Worm (Caenorhabditis elegans) whole organism, mixed stage, embryonic: ENCODE results near the gene F33G12.7.

Experiments used
- M03D4.4 ChIP-seq: sonication (generic microtip); optimal IDR thresholded peaks from 2 replicates; lab custom pipeline; 2017; ENCODE audit warnings: mild to moderate bottlenecking, missing genetic modification characterization, missing compliant biosample characterization
- bed-3 ChIP-seq: fragments of 200-800 bp; sonication (Bioruptor generic); optimal IDR thresholded peaks from 3 replicates; lab custom pipeline; 2018; ENCODE audit warnings: mild to moderate bottlenecking, missing genetic modification characterization, moderate library complexity, missing compliant biosample characterization
- blmp-1 ChIP-seq: fragments of 150-350 bp; optimal IDR thresholded peaks from 2 replicates; lab custom pipeline; 2014; ENCODE audit warnings: missing biosample characterization, missing genetic modification characterization
- ceh-39 ChIP-seq: fragments of 150-350 bp; optimal IDR thresholded peaks from 2 replicates; lab custom pipeline; 2014; ENCODE audit warnings: missing biosample characterization, missing genetic modification characterization
- ceh-43 ChIP-seq: fragments of 200-800 bp; sonication (Bioruptor generic); optimal IDR thresholded peaks from 2 replicates; lab custom pipeline; 2018; ENCODE audit warnings: mild to moderate bottlenecking, missing genetic modification characterization, moderate library complexity, missing compliant biosample characterization
- ceh-83 ChIP-seq: fragments of 200-800 bp; sonication (Bioruptor generic); optimal IDR thresholded peaks from 2 replicates; lab custom pipeline; 2018; ENCODE audit warnings: mild to moderate bottlenecking, missing genetic modification characterization, missing compliant biosample characterization
- ces-1 ChIP-seq: fragments of 150-350 bp; optimal IDR thresholded peaks from 2 replicates; lab custom pipeline; 2014; ENCODE audit warnings: missing biosample characterization, missing genetic modification reagents, missing genetic modification characterization
- cnd-1 ChIP-seq: fragments of 200-800 bp; sonication (Bioruptor generic); optimal IDR thresholded peaks from 2 replicates; lab custom pipeline; 2018; ENCODE audit warnings: mild to moderate bottlenecking, missing genetic modification characterization, missing compliant biosample characterization
- drap-1 ChIP-seq: fragments of 200-800 bp; sonication (Bioruptor generic); optimal IDR thresholded peaks from 3 replicates; lab custom pipeline; 2018; ENCODE audit warnings: mild to moderate bottlenecking, missing genetic modification characterization, missing compliant biosample characterization
- elt-1 ChIP-seq: sonication (generic microtip); optimal IDR thresholded peaks from 2 replicates; lab custom pipeline; 2017; ENCODE audit warnings: missing genetic modification characterization, mild to moderate bottlenecking, missing compliant biosample characterization, antibody characterized with exemption, moderate library complexity, borderline replicate concordance; ENCODE audit not compliant: insufficient read depth
- elt-3 ChIP-seq: fragments of 150-350 bp; optimal IDR thresholded peaks from 2 replicates; lab custom pipeline; 2014; ENCODE audit warnings: missing biosample characterization, missing genetic modification characterization
- flh-1 ChIP-seq: fragments of 200-800 bp; sonication (Bioruptor generic); optimal IDR thresholded peaks from 2 replicates; lab custom pipeline; 2018; ENCODE audit warnings: mild to moderate bottlenecking, missing genetic modification characterization, moderate library complexity, missing compliant biosample characterization
- ham-2 ChIP-seq: fragments of 200-800 bp; sonication (Bioruptor generic); optimal IDR thresholded peaks from 2 replicates; lab custom pipeline; 2018; ENCODE audit warnings: mild to moderate bottlenecking, missing genetic modification characterization, missing compliant biosample characterization
- hlh-1 ChIP-seq: fragments of 150-350 bp; optimal IDR thresholded peaks from 2 replicates; lab custom pipeline; 2014; ENCODE audit warnings: missing biosample characterization, missing genetic modification reagents, missing genetic modification characterization
- lin-13 ChIP-seq: fragments of 150-350 bp; optimal IDR thresholded peaks from 2 replicates; lab custom pipeline; 2014; ENCODE audit warnings: missing biosample characterization, missing genetic modification characterization
- lin-32 ChIP-seq: fragments of 200-800 bp; sonication (Bioruptor generic); optimal IDR thresholded peaks from 2 replicates; lab custom pipeline; 2018; ENCODE audit warnings: mild to moderate bottlenecking, missing genetic modification characterization, missing compliant biosample characterization
- lsy-2 ChIP-seq: fragments of 150-350 bp; optimal IDR thresholded peaks from 2 replicates; lab custom pipeline; 2014; ENCODE audit warnings: missing biosample characterization, missing genetic modification characterization
- mab-5 ChIP-seq: fragments of 150-350 bp; optimal IDR thresholded peaks from 2 replicates; lab custom pipeline; 2014; ENCODE audit warnings: missing biosample characterization, missing genetic modification characterization
- mep-1 ChIP-seq: fragments of 150-350 bp; optimal IDR thresholded peaks from 2 replicates; lab custom pipeline; 2017; ENCODE audit warnings: missing biosample characterization, missing genetic modification reagents, missing genetic modification characterization, inconsistent platforms
- mls-2 ChIP-seq: sonication (generic microtip); optimal IDR thresholded peaks from 2 replicates; lab custom pipeline; 2016; ENCODE audit warnings: mild to moderate bottlenecking, missing genetic modification characterization, moderate library complexity, missing compliant biosample characterization
- nhr-12 ChIP-seq: fragments of 150-350 bp; optimal IDR thresholded peaks from 2 replicates; lab custom pipeline; 2014; ENCODE audit warnings: missing biosample characterization, missing genetic modification characterization
- nhr-2 ChIP-seq: fragments of 150-350 bp; optimal IDR thresholded peaks from 2 replicates; lab custom pipeline; 2014; ENCODE audit warnings: missing biosample characterization, missing genetic modification characterization
- nhr-237 ChIP-seq: fragments of 150-350 bp; optimal IDR thresholded peaks from 2 replicates; lab custom pipeline; 2014; ENCODE audit warnings: missing biosample characterization, missing genetic modification characterization
- nhr-28 ChIP-seq: fragments of 150-350 bp; optimal IDR thresholded peaks from 2 replicates; lab custom pipeline; 2014; ENCODE audit warnings: missing biosample characterization, missing genetic modification characterization
- nhr-76 ChIP-seq: sonication (generic microtip); optimal IDR thresholded peaks from 2 replicates; lab custom pipeline; 2017; ENCODE audit warnings: missing biosample characterization, missing genetic modification characterization
- pha-4 ChIP-seq: fragments of 150-350 bp; optimal IDR thresholded peaks from 2 replicates; lab custom pipeline; 2018; ENCODE audit warnings: missing biosample characterization, missing genetic modification reagents, missing genetic modification characterization
- sem-2 ChIP-seq: fragments of 200-800 bp; sonication (Bioruptor generic); optimal IDR thresholded peaks from 2 replicates; lab custom pipeline; 2018; ENCODE audit warnings: mild to moderate bottlenecking, missing genetic modification characterization, missing compliant biosample characterization
- snpc-4 ChIP-seq: fragments of 150-350 bp; optimal IDR thresholded peaks from 2 replicates; lab custom pipeline; 2014; ENCODE audit warnings: missing biosample characterization, missing genetic modification characterization
- sptf-1 ChIP-seq: sonication (generic microtip); optimal IDR thresholded peaks from 2 replicates; lab custom pipeline; 2017; ENCODE audit warnings: mild to moderate bottlenecking, missing genetic modification characterization, moderate library complexity, missing compliant biosample characterization
- tbx-8 ChIP-seq: fragments of 200-800 bp; sonication (Bioruptor generic); optimal IDR thresholded peaks from 2 replicates; lab custom pipeline; 2018; ENCODE audit warnings: mild to moderate bottlenecking, missing genetic modification characterization, moderate library complexity, missing compliant biosample characterization
- unc-120 ChIP-seq: sonication (generic microtip); optimal IDR thresholded peaks from 2 replicates; lab custom pipeline; 2017; ENCODE audit warnings: missing genetic modification characterization, missing compliant biosample characterization; ENCODE audit not compliant: poor library complexity, severe bottlenecking
- unc-39 ChIP-seq: fragments of 150-350 bp; optimal IDR thresholded peaks from 2 replicates; lab custom pipeline; 2014; ENCODE audit warnings: missing biosample characterization, missing genetic modification characterization
- unc-62 ChIP-seq: fragments of 150-350 bp; optimal IDR thresholded peaks from 2 replicates; lab custom pipeline; 2014; ENCODE audit warnings: missing biosample characterization, missing genetic modification reagents, missing genetic modification characterization
- zip-8 ChIP-seq: fragments of 150-350 bp; optimal IDR thresholded peaks from 2 replicates; lab custom pipeline; 2014; ENCODE audit warnings: missing biosample characterization, missing genetic modification characterization
- ztf-11 ChIP-seq: fragments of 150-350 bp; optimal IDR thresholded peaks from 2 replicates; lab custom pipeline; 2014; ENCODE audit warnings: missing biosample characterization, missing genetic modification characterization

F33G12.7 gene

ce11 chrII:5060719-5061118 is 20.2 kb upstream of the F33G12.7 start, which contains the start of gene pho-12:
pho-12 (minus strand) TSS chrII:5060819.
- no peak for TF ChIP-seq lin-32 (GFP tag; lab: Kevin White, UChicago)

DNA sequence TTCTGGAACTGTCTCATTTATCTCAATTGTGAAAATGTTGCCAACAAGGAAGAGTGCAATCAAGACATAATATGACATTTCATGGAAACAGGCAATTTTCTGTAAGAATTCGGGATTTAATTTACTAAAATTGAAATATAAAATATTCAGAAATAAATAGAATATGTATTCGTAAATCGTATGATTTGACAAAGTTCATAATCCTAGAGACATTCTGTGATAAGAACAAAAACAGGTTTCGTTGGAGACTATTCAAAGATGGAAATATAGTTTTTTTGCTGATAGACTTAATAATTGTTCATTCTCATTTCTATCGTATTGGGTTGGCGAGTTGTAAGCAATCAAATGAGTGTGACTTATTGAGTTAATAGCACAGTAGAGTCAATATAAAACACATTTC is 17.6 kb upstream of the F33G12.7 start, which contains the start of gene C27A2.12:
Gene C27A2.12 (minus strand): TSS at position 101 of the 400 bp plus-strand sequence.
- TF ChIP-seq ceh-83 (GFP tag; lab: Kevin White, UChicago) (no peak), bed-3 (no peak), mls-2 (tag; lab: Kevin White, UChicago) (no peak), hlh-1 (tag; lab: Kevin White, UChicago) (no peak), ham-2 (GFP tag; lab: Kevin White, UChicago) (no peak)

- TF ChIP-seq sptf-1, result peak; percentile 60
- TF ChIP-seq nhr-12 (tag; lab: Kevin White, UChicago), result no peak
- no peak for TF ChIP-seq nhr-28 (tag; lab: Kevin White, UChicago)
- TF ChIP-seq hlh-1 (tag; lab: Kevin White, UChicago), result no peak
- no peak for TF ChIP-seq unc-39
- no peak for TF ChIP-seq elt-3 (tag; lab: Kevin White, UChicago)
- TF ChIP-seq bed-3, result peak; percentile 1
- no peak for TF ChIP-seq cnd-1
- TF ChIP-seq lsy-2 (tag; lab: Kevin White, UChicago), result no peak
- TF ChIP-seq mep-1 (tag; lab: Kevin White, UChicago), result no peak
- TF ChIP-seq lin-32 (GFP tag; lab: Kevin White, UChicago), result no peak
- no peak for TF ChIP-seq elt-1
- no peak for TF ChIP-seq nhr-2 (tag; lab: Kevin White, UChicago)
- no peak for TF ChIP-seq blmp-1 (tag; lab: Kevin White, UChicago)
- TF ChIP-seq pha-4 (tag; lab: Kevin White, UChicago), result no peak
- TF ChIP-seq ceh-39, result no peak
- no peak for TF ChIP-seq mab-5 (tag; lab: Kevin White, UChicago)
- TF ChIP-seq ces-1 (GFP tag; lab: Kevin White, UChicago), result no peak
- no peak for TF ChIP-seq nhr-237 (tag; lab: Kevin White, UChicago)
- peak; percentile 55 for TF ChIP-seq M03D4.4 (tag; lab: Kevin White, UChicago)
- peak; percentile 41 for TF ChIP-seq sem-2 (GFP tag; lab: Kevin White, UChicago)
- TF ChIP-seq zip-8 (tag; lab: Kevin White, UChicago), result no peak
- peak; percentile 44 for TF ChIP-seq drap-1
- no peak for TF ChIP-seq ceh-43 (GFP tag; lab: Kevin White, UChicago)
- no peak for TF ChIP-seq flh-1 (GFP tag; lab: Kevin White, UChicago)
- peak; percentile 17 for TF ChIP-seq ham-2 (GFP tag; lab: Kevin White, UChicago)
- peak; percentile 73 for TF ChIP-seq ceh-83 (GFP tag; lab: Kevin White, UChicago)
- TF ChIP-seq mls-2 (tag; lab: Kevin White, UChicago), result peak; percentile 47
- no peak for TF ChIP-seq lin-13 (tag; lab: Kevin White, UChicago)
- TF ChIP-seq tbx-8 (GFP tag; lab: Kevin White, UChicago), result peak; percentile 35
- no peak for TF ChIP-seq nhr-76 (tag; lab: Kevin White, UChicago)
These were observed 16.8 kb upstream of the F33G12.7 start for ce11 chrII:5057315-5057714.

- TF ChIP-seq ceh-39 (no peak), ham-2 (GFP tag; lab: Kevin White, UChicago) (no peak), sptf-1 (no peak), nhr-28 (tag; lab: Kevin White, UChicago) (no peak), mab-5 (tag; lab: Kevin White, UChicago) (no peak)
These were observed 15.8 kb upstream of the F33G12.7 start for ce11 chrII:5056254-5056653.

DNA sequence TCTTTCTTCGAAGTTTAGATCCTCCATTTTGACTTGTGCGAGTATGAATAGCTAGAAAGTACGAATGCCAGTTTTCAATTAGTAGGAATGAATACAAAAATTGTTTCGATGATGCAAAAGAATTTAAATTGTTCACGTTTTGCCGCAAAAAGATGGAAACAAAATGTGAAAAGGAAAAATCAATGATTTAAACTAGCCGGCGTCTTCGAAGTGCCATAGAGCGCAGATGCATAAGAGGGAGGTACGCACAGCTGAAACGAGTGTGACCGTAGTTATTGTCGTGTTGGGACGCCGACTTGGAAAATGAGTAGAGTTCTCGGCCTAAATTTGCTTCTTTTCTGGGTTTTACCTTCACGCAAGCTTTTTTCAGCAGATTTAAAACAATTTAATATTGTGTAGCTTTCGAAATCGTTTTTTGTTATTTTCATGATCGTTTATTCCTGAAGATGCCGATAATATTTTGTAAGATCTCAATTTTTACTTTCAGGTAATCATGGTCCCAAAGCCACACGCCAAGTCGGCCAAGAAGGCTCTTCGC is 14.7 kb upstream of the F33G12.7 start, which contains the start of the genes ify-1 and rpl-22:
Gene ify-1 (minus strand): TSS at position 51 of the 538 bp plus-strand sequence.
Gene rpl-22 (plus strand): TSS at position 488 of the 538 bp plus-strand sequence.
- TF ChIP-seq mls-2 (tag; lab: Kevin White, UChicago), result peak; percentile 76
- TF ChIP-seq ham-2 (GFP tag; lab: Kevin White, UChicago), result peak; percentile 69
- no peak for TF ChIP-seq lin-32 (GFP tag; lab: Kevin White, UChicago)
- TF ChIP-seq nhr-2 (tag; lab: Kevin White, UChicago), result no peak
- peak; percentile 99 for TF ChIP-seq lsy-2 (tag; lab: Kevin White, UChicago)
- TF ChIP-seq tbx-8 (GFP tag; lab: Kevin White, UChicago), result no peak
- TF ChIP-seq M03D4.4 (tag; lab: Kevin White, UChicago), result peak; percentile 50
- no peak for TF ChIP-seq bed-3
- TF ChIP-seq mep-1 (tag; lab: Kevin White, UChicago), result peak; percentile 96
- peak; percentile 50 for TF ChIP-seq ztf-11 (tag; lab: Kevin White, UChicago)
- peak; percentile 71 for TF ChIP-seq drap-1
- peak; percentile 75 for TF ChIP-seq unc-120 (tag; lab: Kevin White, UChicago)
- peak; percentile 82 for TF ChIP-seq ces-1 (GFP tag; lab: Kevin White, UChicago)
- peak; percentile 61 for TF ChIP-seq unc-62 (GFP tag; lab: Kevin White, UChicago)
- no peak for TF ChIP-seq nhr-76 (tag; lab: Kevin White, UChicago)
- TF ChIP-seq sem-2 (GFP tag; lab: Kevin White, UChicago), result no peak
- peak; percentile 97 for TF ChIP-seq pha-4 (tag; lab: Kevin White, UChicago)
- peak; percentile 61 for TF ChIP-seq cnd-1
- peak; percentile 83 for TF ChIP-seq ceh-39
- TF ChIP-seq flh-1 (GFP tag; lab: Kevin White, UChicago), result no peak
- TF ChIP-seq elt-1, result peak; percentile 51
- TF ChIP-seq snpc-4 (tag; lab: Kevin White, UChicago), result no peak
- TF ChIP-seq nhr-28 (tag; lab: Kevin White, UChicago), result no peak
- no peak for TF ChIP-seq zip-8 (tag; lab: Kevin White, UChicago)
- peak; percentile 18 for TF ChIP-seq ceh-43 (GFP tag; lab: Kevin White, UChicago)
- peak; percentile 98 for TF ChIP-seq lin-13 (tag; lab: Kevin White, UChicago)
- TF ChIP-seq nhr-237 (tag; lab: Kevin White, UChicago), result peak; percentile 95
- TF ChIP-seq sptf-1, result peak; percentile 62
- TF ChIP-seq nhr-12 (tag; lab: Kevin White, UChicago), result peak; percentile 39
- no peak for TF ChIP-seq blmp-1 (tag; lab: Kevin White, UChicago)
- TF ChIP-seq hlh-1 (tag; lab: Kevin White, UChicago), result peak; percentile 83
- peak; percentile 32 for TF ChIP-seq mab-5 (tag; lab: Kevin White, UChicago)
- no peak for TF ChIP-seq unc-39
- TF ChIP-seq ceh-83 (GFP tag; lab: Kevin White, UChicago), result peak; percentile 30
